Fruit fly (Drosophila melanogaster) whole organism, embryonic: ENCODE measurements around the gene CG7607.

Source experiments
- ATbp ChIP-seq: fragments of 200-800 bp; sonication (Bioruptor generic); optimal IDR thresholded peaks from 2 replicates; lab custom pipeline; 2017; ENCODE audit warnings: missing biosample characterization, mild to moderate bottlenecking, missing genetic modification characterization, missing genetic modification reagents
- Adf1 ChIP-seq: fragments of 200-800 bp; sonication (Bioruptor generic); IDR thresholded peaks from 2 replicates; pipeline ENCODE4 v1.3.6; 2022; ENCODE audit warnings: missing biosample characterization, missing genetic modification characterization
- Bdp1 ChIP-seq: fragments of 200-800 bp; sonication (Bioruptor generic); optimal IDR thresholded peaks from 3 replicates; lab custom pipeline; 2016; ENCODE audit warnings: missing biosample characterization, missing genetic modification characterization
- CG10147 ChIP-seq: fragments of 200-800 bp; sonication (Bioruptor generic); optimal IDR thresholded peaks from 2 replicates; lab custom pipeline; 2019; ENCODE audit warnings: missing biosample characterization, mild to moderate bottlenecking, missing genetic modification characterization, moderate library complexity
- CG10431 ChIP-seq: fragments of 200-800 bp; sonication (Bioruptor generic); optimal IDR thresholded peaks from 3 replicates; lab custom pipeline; 2018; ENCODE audit warnings: missing biosample characterization, mild to moderate bottlenecking, missing genetic modification characterization
- CG10959 ChIP-seq: fragments of 200-800 bp; sonication (Bioruptor generic); IDR thresholded peaks from 2 replicates; pipeline ENCODE4 v1.3.6; 2022; ENCODE audit warnings: missing biosample characterization, missing genetic modification characterization
- CG11723 ChIP-seq: fragments of 200-800 bp; sonication (Bioruptor generic); optimal IDR thresholded peaks from 2 replicates; lab custom pipeline; 2017; ENCODE audit warnings: missing biosample characterization, mild to moderate bottlenecking, missing genetic modification characterization
- CG12104 ChIP-seq: fragments of 200-800 bp; sonication (Bioruptor generic); optimal IDR thresholded peaks from 3 replicates; lab custom pipeline; 2016; ENCODE audit warnings: missing biosample characterization, missing genetic modification characterization
- CG1602 ChIP-seq: fragments of 200-800 bp; sonication (Bioruptor generic); optimal IDR thresholded peaks from 3 replicates; lab custom pipeline; 2016; ENCODE audit warnings: missing biosample characterization, missing genetic modification characterization
- CG2889 ChIP-seq: fragments of 200-800 bp; sonication (Bioruptor generic); IDR thresholded peaks from 3 replicates; pipeline ENCODE4 v1.3.6; 2022; ENCODE audit warnings: missing biosample characterization, missing genetic modification characterization
- CG4328 ChIP-seq: fragments of 200-800 bp; sonication (Bioruptor generic); optimal IDR thresholded peaks from 3 replicates; lab custom pipeline; 2017; ENCODE audit warnings: missing biosample characterization, missing genetic modification reagents, missing genetic modification characterization
- CG4617 ChIP-seq: fragments of 200-800 bp; sonication (Bioruptor generic); optimal IDR thresholded peaks from 3 replicates; lab custom pipeline; 2016; ENCODE audit warnings: missing biosample characterization, missing genetic modification characterization, borderline replicate concordance
- CG5953 ChIP-seq: fragments of 200-800 bp; sonication (Bioruptor generic); IDR thresholded peaks from 2 replicates; pipeline ENCODE4 v1.3.6; 2022; ENCODE audit warnings: missing biosample characterization, missing genetic modification characterization
- CG7839 ChIP-seq: fragments of 200-800 bp; sonication (Bioruptor generic); optimal IDR thresholded peaks from 3 replicates; lab custom pipeline; 2018; ENCODE audit warnings: missing biosample characterization, mild to moderate bottlenecking, missing genetic modification characterization, moderate library complexity
- CG7963 ChIP-seq: fragments of 200-800 bp; sonication (Bioruptor generic); IDR thresholded peaks from 3 replicates; pipeline ENCODE4 v1.3.6; 2022; ENCODE audit warnings: missing biosample characterization, missing genetic modification characterization; ENCODE audit not compliant: partially characterized antibody
- CG8944 ChIP-seq: fragments of 200-800 bp; sonication (Bioruptor generic); optimal IDR thresholded peaks from 3 replicates; lab custom pipeline; 2016; ENCODE audit warnings: missing biosample characterization, missing genetic modification characterization
- Deaf1 ChIP-seq: fragments of 200-800 bp; optimal IDR thresholded peaks from 3 replicates; lab custom pipeline; 2019; ENCODE audit warnings: missing biosample characterization, mild to moderate bottlenecking, missing genetic modification characterization, moderate library complexity
- Dip3 ChIP-seq: fragments of 200-800 bp; sonication (Bioruptor generic); optimal IDR thresholded peaks from 3 replicates; lab custom pipeline; 2016; ENCODE audit warnings: missing biosample characterization, missing genetic modification characterization
- Dref ChIP-seq: fragments of 200-800 bp; sonication (Bioruptor generic); IDR thresholded peaks from 2 replicates; pipeline ENCODE4 v1.3.6; 2022; ENCODE audit warnings: missing biosample characterization, missing genetic modification characterization
- H15 ChIP-seq: fragments of 200-800 bp; sonication (Bioruptor generic); IDR thresholded peaks from 3 replicates; pipeline ENCODE4 v1.3.6; 2022; ENCODE audit warnings: missing biosample characterization, missing genetic modification characterization
- HmgD ChIP-seq: fragments of 200-800 bp; sonication (Bioruptor generic); optimal IDR thresholded peaks from 3 replicates; lab custom pipeline; 2016; ENCODE audit warnings: missing biosample characterization, missing genetic modification characterization
- Mad ChIP-seq: fragments of 200-800 bp; sonication (Bioruptor generic); optimal IDR thresholded peaks from 2 replicates; lab custom pipeline; 2016; ENCODE audit warnings: missing biosample characterization, missing genetic modification characterization
- Meics ChIP-seq: fragments of 200-800 bp; sonication (Bioruptor generic); optimal IDR thresholded peaks from 2 replicates; lab custom pipeline; 2017; ENCODE audit warnings: missing biosample characterization, mild to moderate bottlenecking, missing genetic modification characterization
- Nf-YB ChIP-seq: fragments of 200-800 bp; sonication (Bioruptor generic); optimal IDR thresholded peaks from 3 replicates; lab custom pipeline; 2019; ENCODE audit warnings: missing biosample characterization, mild to moderate bottlenecking, missing genetic modification characterization, moderate library complexity
- Rx ChIP-seq: fragments of 200-800 bp; sonication (Bioruptor generic); IDR thresholded peaks from 2 replicates; pipeline ENCODE4 v1.3.6; 2022; ENCODE audit warnings: missing biosample characterization, missing genetic modification characterization
- Stat92E ChIP-seq, 3 experiments: fragments of >200 bp in 2 of 3; fragments of 200-800 bp in 1 of 3; sonication (Bioruptor generic) in 1 of 3; optimal IDR thresholded peaks; 2 replicates each; lab custom pipeline; 2017 to 2019; ENCODE audit warnings: missing biosample characterization in 3 of 3, missing genetic modification characterization in 3 of 3, mild to moderate bottlenecking in 1 of 3, moderate library complexity in 1 of 3
- aop ChIP-seq: fragments of 200-800 bp; sonication (Bioruptor generic); IDR thresholded peaks from 2 replicates; pipeline ENCODE4 v1.3.6; 2022; ENCODE audit warnings: missing biosample characterization, missing genetic modification characterization
- ara ChIP-seq: fragments of 200-800 bp; sonication (Bioruptor generic); IDR thresholded peaks from 2 replicates; pipeline ENCODE4 v1.3.6; 2022; ENCODE audit warnings: missing biosample characterization, missing genetic modification characterization
- ase ChIP-seq: fragments of 200-800 bp; sonication (Bioruptor generic); IDR thresholded peaks from 3 replicates; pipeline ENCODE4 v1.3.6; 2022; ENCODE audit warnings: missing biosample characterization, missing genetic modification characterization
- cad ChIP-seq: fragments of >200 bp; optimal IDR thresholded peaks from 2 replicates; lab custom pipeline; 2017; ENCODE audit warnings: missing biosample characterization, missing genetic modification characterization
- chn ChIP-seq: fragments of 200-800 bp; sonication (Bioruptor generic); optimal IDR thresholded peaks from 2 replicates; lab custom pipeline; 2016; ENCODE audit warnings: missing biosample characterization, missing genetic modification characterization
- dati ChIP-seq: fragments of 200-800 bp; sonication (Bioruptor generic); IDR thresholded peaks from 2 replicates; pipeline ENCODE4 v1.3.6; 2022; ENCODE audit warnings: missing biosample characterization, missing genetic modification characterization
- dmrt11E ChIP-seq: fragments of 200-800 bp; sonication (Bioruptor generic); optimal IDR thresholded peaks from 3 replicates; lab custom pipeline; 2018; ENCODE audit warnings: missing biosample characterization, mild to moderate bottlenecking, missing genetic modification characterization, moderate library complexity
- ewg ChIP-seq: fragments of 200-800 bp; sonication (Bioruptor generic); optimal IDR thresholded peaks from 3 replicates; lab custom pipeline; 2017; ENCODE audit warnings: mild to moderate bottlenecking, missing biosample characterization, missing genetic modification reagents, missing genetic modification characterization
- fd3F ChIP-seq: fragments of 200-800 bp; sonication (Bioruptor generic); optimal IDR thresholded peaks from 2 replicates; lab custom pipeline; 2018; ENCODE audit warnings: missing biosample characterization, mild to moderate bottlenecking, missing genetic modification characterization, moderate library complexity
- grau ChIP-seq: fragments of 200-800 bp; optimal IDR thresholded peaks from 3 replicates; lab custom pipeline; 2019; ENCODE audit warnings: missing biosample characterization, mild to moderate bottlenecking, missing genetic modification characterization, moderate library complexity
- gro ChIP-seq: fragments of 200-800 bp; sonication (Bioruptor generic); optimal IDR thresholded peaks from 2 replicates; lab custom pipeline; 2016; ENCODE audit warnings: missing biosample characterization, missing genetic modification characterization
- gsb-n ChIP-seq: fragments of 200-800 bp; sonication (Bioruptor generic); optimal IDR thresholded peaks from 3 replicates; lab custom pipeline; 2018; ENCODE audit warnings: missing biosample characterization, mild to moderate bottlenecking, missing genetic modification characterization
- h ChIP-seq: fragments of >200 bp; optimal IDR thresholded peaks from 2 replicates; lab custom pipeline; 2017
- hbn ChIP-seq: fragments of 200-800 bp; sonication (Bioruptor generic); IDR thresholded peaks from 2 replicates; pipeline ENCODE4 v1.3.6; 2022; ENCODE audit warnings: missing biosample characterization, missing genetic modification characterization; ENCODE audit not compliant: partially characterized antibody
- p53 ChIP-seq: fragments of 200-800 bp; sonication (Bioruptor generic); optimal IDR thresholded peaks from 2 replicates; lab custom pipeline; 2016; ENCODE audit warnings: missing biosample characterization, missing genetic modification characterization
- pho ChIP-seq: fragments of 200-800 bp; sonication (Bioruptor generic); optimal IDR thresholded peaks from 2 replicates; lab custom pipeline; 2016; ENCODE audit warnings: missing biosample characterization, missing genetic modification characterization
- pzg ChIP-seq: fragments of 200-800 bp; sonication (Bioruptor generic); optimal IDR thresholded peaks from 3 replicates; lab custom pipeline; 2018; ENCODE audit warnings: missing biosample characterization, mild to moderate bottlenecking, missing genetic modification characterization, moderate library complexity
- repo ChIP-seq: fragments of 200-800 bp; sonication (Bioruptor generic); optimal IDR thresholded peaks from 2 replicates; lab custom pipeline; 2016; ENCODE audit warnings: missing biosample characterization, missing genetic modification characterization
- slou ChIP-seq: fragments of 200-800 bp; sonication (Bioruptor generic); optimal IDR thresholded peaks from 3 replicates; lab custom pipeline; 2016; ENCODE audit warnings: missing biosample characterization, missing genetic modification characterization
- tll ChIP-seq, 2 experiments: fragments of 200-800 bp in 1 of 2; fragments of >200 bp in 1 of 2; sonication (Bioruptor generic) in 1 of 2; optimal IDR thresholded peaks; 2 replicates each; lab custom pipeline; 2017 to 2019; ENCODE audit warnings: missing biosample characterization in 2 of 2, missing genetic modification characterization in 2 of 2, mild to moderate bottlenecking in 1 of 2, moderate library complexity in 1 of 2
- twi ChIP-seq: fragments of 200-800 bp; optimal IDR thresholded peaks from 2 replicates; lab custom pipeline; 2019; ENCODE audit warnings: missing biosample characterization, mild to moderate bottlenecking, missing genetic modification characterization, moderate library complexity
- vfl ChIP-seq: fragments of 200-800 bp; sonication (Bioruptor generic); optimal IDR thresholded peaks from 2 replicates; lab custom pipeline; 2016; ENCODE audit warnings: missing biosample characterization, missing genetic modification characterization
- wdn ChIP-seq: fragments of 200-800 bp; sonication (Bioruptor generic); IDR thresholded peaks from 2 replicates; pipeline ENCODE4 v1.3.6; 2022; ENCODE audit warnings: missing biosample characterization, missing genetic modification characterization
- yki ChIP-seq: fragments of >200 bp; optimal IDR thresholded peaks from 3 replicates; lab custom pipeline; 2018

The CG7607 gene

dm6 chr3L:11169299-11170181, 29.9 kb upstream of the CG7607 start, which contains the start of the genes wls and Adck5 (continued):
- TF ChIP-seq Nf-YB (GFP tag; lab: Kevin White, UChicago) (no peak), chn (GFP tag; lab: Kevin White, UChicago) (no peak), yki (lab: Kevin White, UChicago) (no peak), pho (GFP tag; lab: Kevin White, UChicago) (peak; percentile 43), ase (GFP tag; lab: Robert Waterston, UW) (0 out of 3 replicates have a peak, but pooled peaks have one; percentile 19), repo (no peak), gsb-n (tag; lab: Kevin White, UChicago) (no peak), dmrt11E (tag; lab: Kevin White, UChicago) (no peak), CG1602 (GFP tag; lab: Kevin White, UChicago) (no peak), CG11723 (GFP tag; lab: Kevin White, UChicago) (peak; percentile 45), vfl (GFP tag; lab: Kevin White, UChicago) (peak; percentile 3), ara (GFP tag; lab: Robert Waterston, UW) (no peak), Dref (GFP tag; lab: Robert Waterston, UW) (no peak), Stat92E (GFP tag; optimal IDR thresholded peaks at IDR 0.05; lab: Kevin White, UChicago) (no peak), fd3F (GFP tag; lab: Kevin White, UChicago) (peak; percentile 13), grau (tag; lab: Kevin White, UChicago) (no peak), dati (no peak), CG10959 (no peak), aop (GFP tag; lab: Robert Waterston, UW) (no peak), H15 (no peak), twi (no peak), ewg (peak; percentile 12), pzg (GFP tag; lab: Kevin White, UChicago) (peak; percentile 41), ATbp (peak; percentile 46), p53 (GFP tag; lab: Kevin White, UChicago) (peak; percentile 7), Mad (GFP tag; lab: Kevin White, UChicago) (peak; percentile 44), Dip3 (GFP tag; lab: Kevin White, UChicago) (peak; percentile 12), cad (no peak), Meics (GFP tag; lab: Kevin White, UChicago) (peak; percentile 76), Rx (GFP tag; lab: Robert Waterston, UW) (no peak), tll (GFP tag; optimal IDR thresholded peaks at IDR 0.05; lab: Kevin White, UChicago) (no peak), Adf1 (GFP tag; lab: Robert Waterston, UW) (peak; percentile 11; the same call in 1 of the 2 replicates), slou (GFP tag; lab: Kevin White, UChicago) (peak; percentile 18), wdn (GFP tag; lab: Robert Waterston, UW) (0 out of 2 replicates have a peak, but pooled peaks have one; percentile 13), Bdp1 (GFP tag; lab: Kevin White, UChicago) (no peak), CG12104 (peak; percentile 9), HmgD (GFP tag; lab: Kevin White, UChicago) (no peak), CG10147 (no peak), Deaf1 (no peak), CG4617 (no peak), CG7963 (GFP tag; lab: Robert Waterston, UW) (no peak), CG2889 (GFP tag; lab: Robert Waterston, UW) (no peak), gro (GFP tag; lab: Kevin White, UChicago) (peak; percentile 40), CG10431 (no peak), h (lab: Kevin White, UChicago) (no peak), CG7839 (no peak), CG5953 (no peak), hbn (GFP tag; lab: Robert Waterston, UW) (0 out of 2 replicates have a peak, but pooled peaks have one; percentile 27), CG8944 (GFP tag; lab: Kevin White, UChicago) (no peak), CG4328 (GFP tag; lab: Kevin White, UChicago) (peak; percentile 46)
